Worm (Caenorhabditis elegans) whole organism, late embryonic: ENCODE data around the gene Y34B4A.4.

ENCODE experiments used
- C38D4.7 ChIP-seq: fragments of 200-800 bp; sonication (Bioruptor generic); optimal IDR thresholded peaks from 2 replicates; lab custom pipeline; 2018; ENCODE audit warnings: mild to moderate bottlenecking, missing genetic modification characterization, moderate library complexity, missing compliant biosample characterization
- F13H6.1 ChIP-seq: sonication (generic microtip); optimal IDR thresholded peaks from 2 replicates; lab custom pipeline; 2016; ENCODE audit warnings: missing genetic modification characterization, missing compliant biosample characterization
- K09A11.1 ChIP-seq: sonication (generic microtip); optimal IDR thresholded peaks from 2 replicates; lab custom pipeline; 2017; ENCODE audit warnings: antibody characterized with exemption, mild to moderate bottlenecking, missing genetic modification characterization, missing compliant biosample characterization; ENCODE audit not compliant: insufficient read depth
- T23F11.4 ChIP-seq: fragments of 200-800 bp; sonication (Bioruptor generic); optimal IDR thresholded peaks from 2 replicates; lab custom pipeline; 2018; ENCODE audit warnings: mild to moderate bottlenecking, missing genetic modification characterization, missing compliant biosample characterization
- ama-1 ChIP-seq: fragments of 150-350 bp; optimal IDR thresholded peaks from 2 replicates; lab custom pipeline; 2014
- ceh-14 ChIP-seq: sonication (generic microtip); optimal IDR thresholded peaks from 2 replicates; lab custom pipeline; 2016; ENCODE audit warnings: missing genotype, missing genetic modification characterization, missing compliant biosample characterization
- ceh-18 ChIP-seq: sonication (generic microtip); optimal IDR thresholded peaks from 2 replicates; lab custom pipeline; 2016; ENCODE audit warnings: missing genetic modification characterization, missing compliant biosample characterization
- ceh-19 ChIP-seq: fragments of 200-800 bp; sonication (Bioruptor generic); optimal IDR thresholded peaks from 2 replicates; lab custom pipeline; 2018; ENCODE audit warnings: mild to moderate bottlenecking, missing genetic modification characterization, missing compliant biosample characterization
- ceh-2 ChIP-seq: sonication (generic microtip); optimal IDR thresholded peaks from 2 replicates; lab custom pipeline; 2016; ENCODE audit warnings: missing genotype, missing genetic modification characterization, missing compliant biosample characterization
- ceh-22 ChIP-seq: sonication (generic microtip); optimal IDR thresholded peaks from 2 replicates; lab custom pipeline; 2017; ENCODE audit warnings: missing biosample characterization, missing genetic modification characterization
- ceh-30 ChIP-seq: fragments of 150-350 bp; optimal IDR thresholded peaks from 2 replicates; lab custom pipeline; 2014; ENCODE audit warnings: missing biosample characterization, missing genetic modification characterization
- ceh-31 ChIP-seq: sonication (generic microtip); optimal IDR thresholded peaks from 2 replicates; lab custom pipeline; 2016; ENCODE audit warnings: missing genetic modification characterization, missing compliant biosample characterization
- ceh-34 ChIP-seq: sonication (generic microtip); optimal IDR thresholded peaks from 2 replicates; lab custom pipeline; 2016; ENCODE audit warnings: mild to moderate bottlenecking, missing genetic modification characterization, missing compliant biosample characterization
- ceh-45 ChIP-seq: fragments of 200-800 bp; sonication (Bioruptor generic); IDR thresholded peaks from 2 replicates; pipeline ENCODE4 v1.3.6; 2022; ENCODE audit warnings: missing genetic modification reagents, missing genetic modification characterization, missing compliant biosample characterization
- ceh-48 ChIP-seq: sonication (generic microtip); optimal IDR thresholded peaks from 2 replicates; lab custom pipeline; 2016; ENCODE audit warnings: missing genetic modification characterization, inconsistent platforms, missing compliant biosample characterization
- ceh-6 ChIP-seq: fragments of 200-800 bp; sonication (Bioruptor generic); optimal IDR thresholded peaks from 2 replicates; lab custom pipeline; 2018; ENCODE audit warnings: mild to moderate bottlenecking, missing genetic modification characterization, missing compliant biosample characterization
- che-1 ChIP-seq: sonication (generic microtip); optimal IDR thresholded peaks from 2 replicates; lab custom pipeline; 2016; ENCODE audit warnings: mild to moderate bottlenecking, missing genetic modification characterization, missing compliant biosample characterization
- dmd-4 ChIP-seq: sonication (generic microtip); optimal IDR thresholded peaks from 2 replicates; lab custom pipeline; 2016; ENCODE audit warnings: borderline replicate concordance, missing genetic modification characterization, missing compliant biosample characterization
- dve-1 ChIP-seq: sonication (generic microtip); optimal IDR thresholded peaks from 2 replicates; lab custom pipeline; 2017; ENCODE audit warnings: antibody characterized with exemption, mild to moderate bottlenecking, missing genetic modification characterization, missing compliant biosample characterization
- elt-2 ChIP-seq: sonication (generic microtip); optimal IDR thresholded peaks from 2 replicates; lab custom pipeline; 2016; ENCODE audit warnings: missing genetic modification reagents, missing genetic modification characterization, missing compliant biosample characterization
- ets-4 ChIP-seq: sonication (generic microtip); optimal IDR thresholded peaks from 2 replicates; lab custom pipeline; 2016; ENCODE audit warnings: missing genetic modification characterization, missing compliant biosample characterization
- fax-1 ChIP-seq: sonication (generic microtip); optimal IDR thresholded peaks from 2 replicates; lab custom pipeline; 2016; ENCODE audit warnings: missing genotype, missing genetic modification characterization, missing compliant biosample characterization
- fkh-10 ChIP-seq: fragments of 150-350 bp; optimal IDR thresholded peaks from 2 replicates; lab custom pipeline; 2014; ENCODE audit warnings: missing biosample characterization, missing genetic modification reagents, missing genetic modification characterization
- fkh-6 ChIP-seq: sonication (generic microtip); optimal IDR thresholded peaks from 2 replicates; lab custom pipeline; 2016; ENCODE audit warnings: missing genetic modification characterization, missing compliant biosample characterization
- gmeb-2 ChIP-seq: sonication (generic microtip); optimal IDR thresholded peaks from 2 replicates; lab custom pipeline; 2016; ENCODE audit warnings: missing genetic modification characterization, inconsistent platforms, missing compliant biosample characterization
- hlh-15 ChIP-seq: sonication (generic microtip); optimal IDR thresholded peaks from 2 replicates; lab custom pipeline; 2016; ENCODE audit warnings: missing genetic modification characterization, missing compliant biosample characterization
- hlh-6 ChIP-seq: sonication (generic microtip); optimal IDR thresholded peaks from 2 replicates; lab custom pipeline; 2016; ENCODE audit warnings: missing genotype, missing genetic modification characterization, missing compliant biosample characterization
- lim-6 ChIP-seq: sonication (generic microtip); optimal IDR thresholded peaks from 2 replicates; lab custom pipeline; 2016; ENCODE audit warnings: missing genetic modification characterization, missing compliant biosample characterization
- lin-11 ChIP-seq: fragments of 200-800 bp; sonication (Bioruptor generic); optimal IDR thresholded peaks from 2 replicates; lab custom pipeline; 2018; ENCODE audit warnings: mild to moderate bottlenecking, missing genetic modification characterization, missing compliant biosample characterization
- madf-2 ChIP-seq: sonication (generic microtip); optimal IDR thresholded peaks from 2 replicates; lab custom pipeline; 2017; ENCODE audit warnings: missing genetic modification characterization, missing compliant biosample characterization
- nhr-232 ChIP-seq: sonication (generic microtip); optimal IDR thresholded peaks from 2 replicates; lab custom pipeline; 2016; ENCODE audit warnings: missing genetic modification characterization, missing compliant biosample characterization
- npax-4 ChIP-seq: sonication (generic microtip); optimal IDR thresholded peaks from 2 replicates; lab custom pipeline; 2016; ENCODE audit warnings: missing genetic modification characterization, missing compliant biosample characterization
- odd-2 ChIP-seq: sonication (generic microtip); optimal IDR thresholded peaks from 2 replicates; lab custom pipeline; 2017; ENCODE audit warnings: antibody characterized with exemption, mild to moderate bottlenecking, missing genetic modification characterization, missing compliant biosample characterization
- pag-3 ChIP-seq: sonication (generic microtip); optimal IDR thresholded peaks from 2 replicates; lab custom pipeline; 2016; ENCODE audit warnings: missing compliant biosample characterization, missing genetic modification characterization, borderline replicate concordance
- pat-9 ChIP-seq: fragments of 200-800 bp; sonication (Bioruptor generic); optimal IDR thresholded peaks from 2 replicates; lab custom pipeline; 2018; ENCODE audit warnings: mild to moderate bottlenecking, missing genetic modification characterization, moderate library complexity, missing compliant biosample characterization
- pax-1 ChIP-seq: fragments of 150-350 bp; optimal IDR thresholded peaks from 2 replicates; lab custom pipeline; 2014; ENCODE audit warnings: missing biosample characterization, missing genetic modification characterization
- pha-2 ChIP-seq: sonication (generic microtip); optimal IDR thresholded peaks from 2 replicates; lab custom pipeline; 2017; ENCODE audit warnings: mild to moderate bottlenecking, missing genetic modification characterization, missing compliant biosample characterization
- pqm-1 ChIP-seq: sonication (generic microtip); optimal IDR thresholded peaks from 2 replicates; lab custom pipeline; 2016; ENCODE audit warnings: missing genetic modification characterization, missing compliant biosample characterization
- pros-1 ChIP-seq: fragments of 150-350 bp; optimal IDR thresholded peaks from 2 replicates; lab custom pipeline; 2014; ENCODE audit warnings: missing biosample characterization, missing genetic modification reagents, missing genetic modification characterization
- ref-2 ChIP-seq: sonication (generic microtip); optimal IDR thresholded peaks from 2 replicates; lab custom pipeline; 2016; ENCODE audit warnings: missing genetic modification characterization, missing compliant biosample characterization
- rnt-1 ChIP-seq: sonication (generic microtip); optimal IDR thresholded peaks from 2 replicates; lab custom pipeline; 2016; ENCODE audit warnings: missing genetic modification characterization, missing compliant biosample characterization
- sdc-2 ChIP-seq: sonication (generic microtip); optimal IDR thresholded peaks from 2 replicates; lab custom pipeline; 2016; ENCODE audit warnings: missing genotype, missing genetic modification characterization, missing compliant biosample characterization
- sox-2 ChIP-seq: fragments of 200-800 bp; sonication (Bioruptor generic); IDR thresholded peaks from 2 replicates; pipeline ENCODE4 v1.3.6; 2022; ENCODE audit warnings: missing genetic modification reagents, missing genetic modification characterization, missing compliant biosample characterization
- sox-4 ChIP-seq: sonication (generic microtip); optimal IDR thresholded peaks from 2 replicates; lab custom pipeline; 2017; ENCODE audit warnings: mild to moderate bottlenecking, missing genetic modification characterization, inconsistent platforms, missing compliant biosample characterization
- tbx-2 ChIP-seq: sonication (generic microtip); optimal IDR thresholded peaks from 2 replicates; lab custom pipeline; 2016; ENCODE audit warnings: missing genetic modification characterization, missing compliant biosample characterization
- tbx-7 ChIP-seq: sonication (generic microtip); optimal IDR thresholded peaks from 2 replicates; lab custom pipeline; 2016; ENCODE audit warnings: missing genotype, missing genetic modification characterization, missing compliant biosample characterization
- ttx-3 ChIP-seq: sonication (generic microtip); optimal IDR thresholded peaks from 2 replicates; lab custom pipeline; 2016; ENCODE audit warnings: missing genetic modification reagents, missing genetic modification characterization, missing compliant biosample characterization
- unc-42 ChIP-seq: sonication (generic microtip); optimal IDR thresholded peaks from 2 replicates; lab custom pipeline; 2016; ENCODE audit warnings: missing genotype, missing genetic modification characterization, missing compliant biosample characterization
- unc-55 ChIP-seq: sonication (generic microtip); optimal IDR thresholded peaks from 2 replicates; lab custom pipeline; 2017; ENCODE audit warnings: missing biosample characterization, missing genetic modification reagents, missing genetic modification characterization
- unc-86 ChIP-seq: sonication (generic microtip); optimal IDR thresholded peaks from 2 replicates; lab custom pipeline; 2016; ENCODE audit warnings: missing genetic modification characterization, missing compliant biosample characterization
- zip-5 ChIP-seq: sonication (generic microtip); optimal IDR thresholded peaks from 2 replicates; lab custom pipeline; 2016; ENCODE audit warnings: missing genetic modification characterization, missing compliant biosample characterization
- ztf-16 ChIP-seq: sonication (generic microtip); optimal IDR thresholded peaks from 2 replicates; lab custom pipeline; 2017; ENCODE audit warnings: missing genetic modification characterization, missing compliant biosample characterization

The Y34B4A.4 gene

ce11 chrX:5275209-5275608 lies 11.1 kb downstream of the Y34B4A.4 start, which contains the start of gene hst-6 (continued):
- TF ChIP-seq lin-11, result no peak
- TF ChIP-seq lim-6, result no peak
- peak; percentile 44 for TF ChIP-seq ceh-34 (tag; lab: Kevin White, UChicago)
- TF ChIP-seq ceh-31 (tag; lab: Kevin White, UChicago), result peak; percentile 65
- TF ChIP-seq ceh-18, result no peak
- TF ChIP-seq nhr-232 (tag; lab: Kevin White, UChicago), result no peak
- TF ChIP-seq pax-1 (tag; lab: Kevin White, UChicago), result no peak
- peak; percentile 48 for TF ChIP-seq sdc-2
- TF ChIP-seq ceh-14 (tag; lab: Kevin White, UChicago), result peak; percentile 6
- peak; percentile 1 for TF ChIP-seq tbx-7
- no peak for TF ChIP-seq che-1
- TF ChIP-seq dmd-4 (tag; lab: Kevin White, UChicago), result no peak
- TF ChIP-seq K09A11.1, result no peak
- TF ChIP-seq sox-4, result no peak
- TF ChIP-seq odd-2, result no peak
- peak; percentile 62 for TF ChIP-seq ceh-19 (GFP tag; lab: Kevin White, UChicago)
- no peak for TF ChIP-seq zip-5 (tag; lab: Kevin White, UChicago)
- TF ChIP-seq dve-1 (tag; lab: Kevin White, UChicago), result no peak
- no peak for TF ChIP-seq ama-1
- no peak for TF ChIP-seq pag-3 (tag; lab: Kevin White, UChicago)
- TF ChIP-seq ceh-6 (GFP tag; lab: Kevin White, UChicago), result no peak
- TF ChIP-seq hlh-6, result no peak
- TF ChIP-seq elt-2 (tag; lab: Kevin White, UChicago), result peak; percentile 10
- no peak for TF ChIP-seq pat-9 (tag; lab: Kevin White, UChicago)
- TF ChIP-seq sox-2 (GFP tag; lab: Robert Waterston, UW), result peak; percentile 27; the same call in 1 of the 2 replicates
- TF ChIP-seq C38D4.7 (GFP tag; lab: Kevin White, UChicago), result no peak
- TF ChIP-seq pros-1 (tag; lab: Kevin White, UChicago), result peak; percentile 81
- peak; percentile 3 for TF ChIP-seq unc-86 (tag; lab: Kevin White, UChicago)
- TF ChIP-seq tbx-2 (tag; lab: Kevin White, UChicago), result peak; percentile 58
- peak; percentile 11 for TF ChIP-seq fax-1 (tag; lab: Kevin White, UChicago)
- TF ChIP-seq madf-2, result no peak
- TF ChIP-seq rnt-1 (tag; lab: Kevin White, UChicago), result no peak
- no peak for TF ChIP-seq ceh-45 (GFP tag; lab: Robert Waterston, UW)
- no peak for TF ChIP-seq T23F11.4 (GFP tag; lab: Kevin White, UChicago)
- TF ChIP-seq unc-55 (GFP tag; lab: Kevin White, UChicago), result peak; percentile 1
- no peak for TF ChIP-seq ttx-3 (tag; lab: Kevin White, UChicago)
- no peak for TF ChIP-seq ets-4 (tag; lab: Kevin White, UChicago)
- no peak for TF ChIP-seq ceh-30
- TF ChIP-seq gmeb-2 (tag; lab: Kevin White, UChicago), result no peak
- peak; percentile 72 for TF ChIP-seq ref-2 (tag; lab: Kevin White, UChicago)
- peak; percentile 69 for TF ChIP-seq ceh-48
- no peak for TF ChIP-seq ceh-2 (tag; lab: Kevin White, UChicago)
- TF ChIP-seq pqm-1 (tag; lab: Kevin White, UChicago), result no peak
- no peak for TF ChIP-seq ztf-16
- TF ChIP-seq fkh-10 (GFP tag; lab: Kevin White, UChicago), result no peak
- TF ChIP-seq unc-42 (tag; lab: Kevin White, UChicago), result peak; percentile 46
- TF ChIP-seq fkh-6 (tag; lab: Kevin White, UChicago), result no peak
- no peak for TF ChIP-seq ceh-22 (tag; lab: Kevin White, UChicago)
- TF ChIP-seq hlh-15 (tag; lab: Kevin White, UChicago), result no peak
- no peak for TF ChIP-seq npax-4 (tag; lab: Kevin White, UChicago)
- TF ChIP-seq F13H6.1, result no peak
- peak; percentile 20 for TF ChIP-seq pha-2
- TF ChIP-seq, all 69 proteins: peak for 20
